Fruit fly (Drosophila melanogaster) S2 (cell line): Measurements from ENCODE around the gene CG17377.

ENCODE experiments used
- CG8478 ChIP-seq: fragments of >200 bp; optimal IDR thresholded peaks from 2 replicates; lab custom pipeline; 2018
- CTCF ChIP-seq, 2 experiments: fragments of >200 bp; optimal IDR thresholded peaks; 2 replicates each; lab custom pipeline; 2018

- no peak for TF ChIP-seq CTCF (optimal IDR thresholded peaks at IDR 0.05; lab: Kevin White, UChicago)
- TF ChIP-seq CG8478 (lab: Kevin White, UChicago): no peak
Measured at dm6 chr2L:6794418-6794793, 8.2 kb downstream of the CG17377 start.
